Worm (Caenorhabditis elegans): ENCODE measurements around the gene nhr-232.

ce11 chrV:10225610-10226009, 30.4 kb upstream of the nhr-232 start, which contains the start of gene daf-36:
- TF ChIP-seq ztf-4 (tag; optimal IDR thresholded peaks at IDR 0.05): no peak
- TF ChIP-seq snpc-4 (tag; optimal IDR thresholded peaks at IDR 0.05): no peak
- peak; percentile 28 for TF ChIP-seq elt-2 (tag; optimal IDR thresholded peaks at IDR 0.05)
- no peak for TF ChIP-seq nhr-12 (tag; optimal IDR thresholded peaks at IDR 0.05)
- no peak for TF ChIP-seq nhr-237 (tag; optimal IDR thresholded peaks at IDR 0.05)
- no peak for TF ChIP-seq nfya-1 (tag; optimal IDR thresholded peaks at IDR 0.05; ENCODE audit: insufficient read depth)
- no peak for TF ChIP-seq ama-1 (optimal IDR thresholded peaks at IDR 0.05)

All from whole organism, L3 larva.